Worm (Caenorhabditis elegans): ENCODE results near the gene coa-3.

- TF ChIP-seq skn-1 (tag; optimal IDR thresholded peaks at IDR 0.05) (no peak), nhr-10 (tag; optimal IDR thresholded peaks at IDR 0.05) (no peak), unc-62 (GFP tag; optimal IDR thresholded peaks at IDR 0.05) (no peak), ama-1 (optimal IDR thresholded peaks at IDR 0.05) (no peak), zag-1 (tag; optimal IDR thresholded peaks at IDR 0.05) (no peak), mab-5 (tag; optimal IDR thresholded peaks at IDR 0.05) (no peak), nhr-237 (tag; optimal IDR thresholded peaks at IDR 0.05) (no peak), egl-27 (tag; optimal IDR thresholded peaks at IDR 0.05) (no peak)
Observed at ce11 chrII:4599838-4600237, 2.6 kb downstream of the coa-3 start.
